Fruit fly (Drosophila melanogaster) whole organism, wandering third instar larva: Measurements from ENCODE around the gene CG8086.

ENCODE experiments used
- Dfd ChIP-seq: fragments of >200 bp; optimal IDR thresholded peaks from 2 replicates; lab custom pipeline; 2017; ENCODE audit warnings: missing biosample characterization, missing genetic modification characterization
- HLH106 ChIP-seq: fragments of 200-800 bp; optimal IDR thresholded peaks from 3 replicates; lab custom pipeline; 2019; ENCODE audit warnings: missing biosample characterization, mild to moderate bottlenecking, missing genetic modification characterization, moderate library complexity
- Hr78 ChIP-seq: fragments of >200 bp; optimal IDR thresholded peaks from 2 replicates; lab custom pipeline; 2017; ENCODE audit warnings: missing biosample characterization, missing genetic modification characterization
- Myc ChIP-seq: fragments of >200 bp; optimal IDR thresholded peaks from 2 replicates; lab custom pipeline; 2017
- OdsH ChIP-seq: fragments of 200-800 bp; sonication (Bioruptor generic); optimal IDR thresholded peaks from 2 replicates; lab custom pipeline; 2016; ENCODE audit warnings: missing biosample characterization, mild to moderate bottlenecking, missing genetic modification characterization
- Sp1 ChIP-seq: fragments of 200-800 bp; sonication (Bioruptor generic); optimal IDR thresholded peaks from 3 replicates; lab custom pipeline; 2019; ENCODE audit warnings: missing biosample characterization, mild to moderate bottlenecking, missing genetic modification characterization, moderate library complexity
- Vsx2 ChIP-seq: fragments of 200-300, 225-300 bp; sonication (Bioruptor generic); optimal IDR thresholded peaks from 2 replicates; lab custom pipeline; 2018; ENCODE audit warnings: missing biosample characterization, missing genetic modification characterization; ENCODE audit not compliant: partially characterized antibody
- h ChIP-seq: fragments of 200-800 bp; sonication (Bioruptor generic); optimal IDR thresholded peaks from 3 replicates; lab custom pipeline; 2016; ENCODE audit warnings: missing biosample characterization, mild to moderate bottlenecking, missing genetic modification characterization
- sv ChIP-seq: fragments of 200-800 bp; sonication (Bioruptor generic); optimal IDR thresholded peaks from 3 replicates; lab custom pipeline; 2016; ENCODE audit warnings: missing biosample characterization, missing genetic modification characterization
- woc ChIP-seq: sonication (Bioruptor generic); optimal IDR thresholded peaks from 2 replicates; lab custom pipeline; 2016; ENCODE audit warnings: missing biosample characterization, mild to moderate bottlenecking, missing genetic modification characterization

DNA sequence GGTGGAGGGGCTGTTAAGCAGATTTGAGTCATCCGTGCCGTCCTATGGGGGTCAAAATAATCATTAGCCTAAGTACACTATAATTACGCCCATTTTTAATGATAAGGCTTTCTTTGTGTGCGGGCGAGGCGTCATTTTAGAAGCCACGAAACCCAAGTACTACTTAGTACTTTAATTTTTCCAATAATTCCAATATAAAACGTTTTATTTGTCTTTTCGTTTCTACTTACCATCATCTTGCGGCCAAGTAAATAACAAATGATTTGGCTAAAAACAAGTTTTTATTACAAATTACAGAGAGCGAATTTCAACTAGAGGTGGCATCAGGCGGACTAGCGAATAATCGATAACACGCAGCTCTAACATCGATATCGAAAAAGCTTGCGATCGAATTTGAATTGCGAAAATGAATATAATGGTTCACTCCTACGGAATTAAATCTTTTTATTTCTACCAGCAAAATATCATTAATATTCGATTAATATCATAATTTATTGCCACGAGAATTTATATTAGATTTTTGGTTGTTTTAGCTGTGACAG, 36.8 kb downstream of the CG8086 start, which contains the start of gene Snx6:
- TF ChIP-seq OdsH (GFP tag; lab: Kevin White, UChicago) (no peak), HLH106 (tag; lab: Kevin White, UChicago) (no peak), woc (no peak), h (GFP tag; lab: Kevin White, UChicago) (no peak), Vsx2 (no peak), Dfd (GFP tag; lab: Kevin White, UChicago) (no peak), Sp1 (GFP tag; lab: Kevin White, UChicago) (no peak), Myc (lab: Kevin White, UChicago) (no peak), Hr78 (GFP tag; lab: Kevin White, UChicago) (no peak), sv (GFP tag; lab: Kevin White, UChicago) (no peak)
